Fruit fly (Drosophila melanogaster) S2 (cell line): ENCODE data around the gene CG5196.

Experiments
- CG8478 ChIP-seq: fragments of >200 bp; optimal IDR thresholded peaks from 2 replicates; lab custom pipeline; 2018
- CTCF ChIP-seq, 2 experiments: fragments of >200 bp; optimal IDR thresholded peaks; 2 replicates each; lab custom pipeline; 2018

dm6 chr3R:12439039-12439400 lies 30.9 kb downstream of the CG5196 start, which contains the start of the genes CG17207 and CG46427:
- TF ChIP-seq CTCF (optimal IDR thresholded peaks at IDR 0.05; lab: Kevin White, UChicago) (no peak), CG8478 (lab: Kevin White, UChicago) (no peak)
